Fruit fly (Drosophila melanogaster): Measurements from ENCODE around the gene CG13901.

dm6 chr3L:822619-823018 lies 15.0 kb downstream of the CG13901 start:
- TF ChIP-seq usp (GFP tag; optimal IDR thresholded peaks at IDR 0.05) (no peak), pan (optimal IDR thresholded peaks at IDR 0.05) (no peak), psq (optimal IDR thresholded peaks at IDR 0.05) (no peak)
